Worm (Caenorhabditis elegans) whole organism, early embryonic: ENCODE data around the gene K01A6.6.

Experiments
- B0310.2 ChIP-seq: sonication (generic microtip); optimal IDR thresholded peaks from 2 replicates; lab custom pipeline; 2016; ENCODE audit warnings: mild to moderate bottlenecking, missing genetic modification characterization, missing compliant biosample characterization
- F13C5.2 ChIP-seq: sonication (generic microtip); optimal IDR thresholded peaks from 2 replicates; lab custom pipeline; 2017; ENCODE audit warnings: mild to moderate bottlenecking, missing genetic modification characterization, inconsistent platforms, missing compliant biosample characterization
- aly-1 ChIP-seq: sonication (generic microtip); optimal IDR thresholded peaks from 2 replicates; lab custom pipeline; 2016; ENCODE audit warnings: missing genetic modification characterization, missing compliant biosample characterization
- ama-1 ChIP-seq: fragments of 150-350 bp; optimal IDR thresholded peaks from 2 replicates; lab custom pipeline; 2014
- ceh-13 ChIP-seq: fragments of 200-800 bp; sonication (Bioruptor generic); optimal IDR thresholded peaks from 2 replicates; lab custom pipeline; 2018; ENCODE audit warnings: mild to moderate bottlenecking, missing genetic modification characterization, missing compliant biosample characterization
- flt-1 ChIP-seq: fragments of 200-800 bp; sonication (Bioruptor generic); IDR thresholded peaks from 2 replicates; pipeline ENCODE4 v1.3.6; 2022; ENCODE audit warnings: missing genetic modification characterization, missing compliant biosample characterization
- hmbx-1 ChIP-seq: sonication (generic microtip); optimal IDR thresholded peaks from 2 replicates; lab custom pipeline; 2016; ENCODE audit warnings: mild to moderate bottlenecking, missing genetic modification characterization, missing compliant biosample characterization
- hmg-4 ChIP-seq: fragments of 200-800 bp; sonication (Bioruptor generic); optimal IDR thresholded peaks from 2 replicates; lab custom pipeline; 2018; ENCODE audit warnings: mild to moderate bottlenecking, missing genetic modification characterization, missing compliant biosample characterization
- pes-1 ChIP-seq: fragments of 200-800 bp; sonication (Bioruptor generic); IDR thresholded peaks from 2 replicates; pipeline ENCODE4 v1.3.6; 2022; ENCODE audit warnings: missing genetic modification reagents, missing genetic modification characterization, missing compliant biosample characterization
- sea-1 ChIP-seq: fragments of 200-800 bp; sonication (Bioruptor generic); conservative IDR thresholded peaks from 2 replicates; pipeline ENCODE4 v1.3.6; 2022; ENCODE audit warnings: missing genetic modification characterization, missing compliant biosample characterization
- tbx-37 ChIP-seq: fragments of 200-800 bp; sonication (Bioruptor generic); conservative IDR thresholded peaks from 2 replicates; pipeline ENCODE4 v1.3.6; 2022; ENCODE audit warnings: missing genetic modification reagents, missing genetic modification characterization, missing compliant biosample characterization
- tra-4 ChIP-seq: sonication (generic microtip); optimal IDR thresholded peaks from 2 replicates; lab custom pipeline; 2017; ENCODE audit warnings: missing genetic modification characterization, missing compliant biosample characterization

- TF ChIP-seq tbx-37 (GFP tag; lab: Robert Waterston, UW), result no peak
- TF ChIP-seq hmg-4, result no peak
- no peak for TF ChIP-seq ama-1 (lab: Kevin White, UChicago)
- no peak for TF ChIP-seq tra-4 (tag; lab: Kevin White, UChicago)
- TF ChIP-seq F13C5.2 (tag; lab: Kevin White, UChicago), result no peak
- no peak for TF ChIP-seq aly-1 (tag; lab: Kevin White, UChicago)
- TF ChIP-seq hmbx-1, result no peak
- no peak for TF ChIP-seq pes-1 (GFP tag; lab: Robert Waterston, UW)
- TF ChIP-seq B0310.2 (tag; lab: Kevin White, UChicago), result no peak
- no peak for TF ChIP-seq ceh-13 (GFP tag; lab: Kevin White, UChicago)
- TF ChIP-seq flt-1, result no peak
- TF ChIP-seq sea-1, result no peak
Observed at ce11 chrIV:11694143-11694542, 41.0 kb upstream of the K01A6.6 start, which contains the start of gene ZK792.7.
